Fruit fly (Drosophila melanogaster) whole organism, embryonic: Measurements from ENCODE around the gene CG5139.

ENCODE experiments used
- Bdp1 ChIP-seq: fragments of 200-800 bp; sonication (Bioruptor generic); optimal IDR thresholded peaks from 3 replicates; lab custom pipeline; 2016; ENCODE audit warnings: missing biosample characterization, missing genetic modification characterization
- CG10267 ChIP-seq: fragments of 200-800 bp; sonication (Bioruptor generic); optimal IDR thresholded peaks from 2 replicates; lab custom pipeline; 2018; ENCODE audit warnings: missing biosample characterization, mild to moderate bottlenecking, missing genetic modification characterization, moderate library complexity
- CG11504 ChIP-seq: fragments of 200-800 bp; sonication (Bioruptor generic); optimal IDR thresholded peaks from 3 replicates; lab custom pipeline; 2019; ENCODE audit warnings: missing biosample characterization, mild to moderate bottlenecking, missing genetic modification characterization, moderate library complexity
- CG11696 ChIP-seq: fragments of 200-800 bp; sonication (Bioruptor generic); IDR thresholded peaks from 2 replicates; pipeline ENCODE4 v1.3.6; 2022; ENCODE audit warnings: missing biosample characterization, missing genetic modification characterization
- CG1233 ChIP-seq: fragments of 200-800 bp; sonication (Bioruptor generic); optimal IDR thresholded peaks from 4 replicates; lab custom pipeline; 2018; ENCODE audit warnings: missing biosample characterization, mild to moderate bottlenecking, missing genetic modification characterization
- CG12769 ChIP-seq: fragments of 200-800 bp; sonication (Bioruptor generic); optimal IDR thresholded peaks from 2 replicates; lab custom pipeline; 2019; ENCODE audit warnings: missing biosample characterization, mild to moderate bottlenecking, missing genetic modification characterization, moderate library complexity
- CG14050 ChIP-seq: fragments of 200-800 bp; sonication (Bioruptor generic); IDR thresholded peaks from 3 replicates; pipeline ENCODE4 v1.3.6; 2022; ENCODE audit warnings: missing biosample characterization, missing genetic modification characterization
- CG17328 ChIP-seq: fragments of 200-800 bp; sonication (Bioruptor generic); IDR thresholded peaks from 2 replicates; pipeline ENCODE4 v1.3.6; 2022; ENCODE audit warnings: missing biosample characterization, missing genetic modification characterization
- CG17802 ChIP-seq: fragments of 200-800 bp; sonication (Bioruptor generic); optimal IDR thresholded peaks from 2 replicates; lab custom pipeline; 2018; ENCODE audit warnings: missing biosample characterization, mild to moderate bottlenecking, missing genetic modification characterization, moderate library complexity
- CG2129 ChIP-seq: fragments of 200-800 bp; sonication (Bioruptor generic); IDR thresholded peaks from 2 replicates; pipeline ENCODE4 v1.3.6; 2022; ENCODE audit warnings: missing biosample characterization, missing genetic modification characterization; ENCODE audit not compliant: partially characterized antibody
- CG31365 ChIP-seq: fragments of 200-800 bp; sonication (Bioruptor generic); optimal IDR thresholded peaks from 2 replicates; lab custom pipeline; 2018; ENCODE audit warnings: missing biosample characterization, mild to moderate bottlenecking, missing genetic modification characterization
- CG3281 ChIP-seq: fragments of 200-800 bp; sonication (Bioruptor generic); optimal IDR thresholded peaks from 3 replicates; lab custom pipeline; 2017; ENCODE audit warnings: missing biosample characterization, mild to moderate bottlenecking, missing genetic modification characterization
- CG33213 ChIP-seq: fragments of 200-800 bp; sonication (Bioruptor generic); optimal IDR thresholded peaks from 3 replicates; lab custom pipeline; 2016; ENCODE audit warnings: missing biosample characterization, missing genetic modification characterization
- CG34224 ChIP-seq: fragments of 200-800 bp; sonication (Bioruptor generic); IDR thresholded peaks from 3 replicates; pipeline ENCODE4 v1.3.6; 2022; ENCODE audit warnings: missing biosample characterization, missing genetic modification characterization; ENCODE audit not compliant: partially characterized antibody
- CG5245 ChIP-seq: fragments of 200-800 bp; sonication (Bioruptor generic); optimal IDR thresholded peaks from 3 replicates; lab custom pipeline; 2016; ENCODE audit warnings: missing biosample characterization, missing genetic modification characterization
- CG5953 ChIP-seq: fragments of 200-800 bp; sonication (Bioruptor generic); IDR thresholded peaks from 2 replicates; pipeline ENCODE4 v1.3.6; 2022; ENCODE audit warnings: missing biosample characterization, missing genetic modification characterization
- CG7372 ChIP-seq: fragments of 200-800 bp; sonication (Bioruptor generic); IDR thresholded peaks from 2 replicates; pipeline ENCODE4 v1.3.6; 2022; ENCODE audit warnings: missing biosample characterization, missing genetic modification characterization
- CG7556 ChIP-seq: fragments of 200-800 bp; sonication (Bioruptor generic); optimal IDR thresholded peaks from 2 replicates; lab custom pipeline; 2017; ENCODE audit warnings: missing biosample characterization, mild to moderate bottlenecking, missing genetic modification characterization
- CG9932 ChIP-seq: fragments of 200-800 bp; sonication (Bioruptor generic); IDR thresholded peaks from 2 replicates; pipeline ENCODE4 v1.3.6; 2022; ENCODE audit warnings: missing biosample characterization, missing genetic modification characterization
- CoRest ChIP-seq: fragments of 200-800 bp; sonication (Bioruptor generic); optimal IDR thresholded peaks from 3 replicates; lab custom pipeline; 2018; ENCODE audit warnings: missing biosample characterization, mild to moderate bottlenecking, missing genetic modification characterization, moderate library complexity
- Drgx ChIP-seq: fragments of 200-800 bp; sonication (Bioruptor generic); IDR thresholded peaks from 2 replicates; pipeline ENCODE4 v1.3.6; 2022; ENCODE audit warnings: missing biosample characterization, missing genetic modification characterization
- Ets65A ChIP-seq: fragments of 200-800 bp; sonication (Bioruptor generic); peaks from one replicate; lab custom pipeline; 2016; ENCODE audit warnings: missing biosample characterization, missing genetic modification characterization
- Hmr ChIP-seq: fragments of 200-800 bp; sonication (Bioruptor generic); optimal IDR thresholded peaks from 3 replicates; lab custom pipeline; 2017; ENCODE audit warnings: mild to moderate bottlenecking, missing biosample characterization, missing genetic modification reagents, missing genetic modification characterization
- Hr3 ChIP-seq: fragments of 200-800 bp; sonication (Bioruptor generic); optimal IDR thresholded peaks from 3 replicates; lab custom pipeline; 2016; ENCODE audit warnings: missing biosample characterization, missing genetic modification characterization
- Hsf ChIP-seq: fragments of 200-800 bp; sonication (Bioruptor generic); optimal IDR thresholded peaks from 3 replicates; lab custom pipeline; 2016; ENCODE audit warnings: missing biosample characterization, missing genetic modification characterization
- Lhr ChIP-seq: fragments of 200-800 bp; sonication (Bioruptor generic); optimal IDR thresholded peaks from 3 replicates; lab custom pipeline; 2017; ENCODE audit warnings: mild to moderate bottlenecking, missing biosample characterization, missing genetic modification reagents, missing genetic modification characterization
- Max ChIP-seq: fragments of 200-800 bp; sonication (Bioruptor generic); optimal IDR thresholded peaks from 2 replicates; lab custom pipeline; 2016; ENCODE audit warnings: missing biosample characterization, mild to moderate bottlenecking, missing genetic modification characterization
- Med ChIP-seq: fragments of 200-800 bp; sonication (Bioruptor generic); peaks from one replicate; lab custom pipeline; 2016; ENCODE audit warnings: missing biosample characterization, missing genetic modification characterization, mild to moderate bottlenecking, inconsistent platforms, moderate library complexity
- Poxn ChIP-seq: fragments of 200-800 bp; sonication (Bioruptor generic); IDR thresholded peaks from 2 replicates; pipeline ENCODE4 v1.3.6; 2022; ENCODE audit warnings: missing biosample characterization, missing genetic modification characterization
- Ptx1 ChIP-seq: fragments of 200-800 bp; sonication (Bioruptor generic); IDR thresholded peaks from 2 replicates; pipeline ENCODE4 v1.3.6; 2022; ENCODE audit warnings: missing biosample characterization, missing genetic modification characterization
- aop ChIP-seq: fragments of 200-800 bp; sonication (Bioruptor generic); IDR thresholded peaks from 2 replicates; pipeline ENCODE4 v1.3.6; 2022; ENCODE audit warnings: missing biosample characterization, missing genetic modification characterization
- btn ChIP-seq: fragments of 200-800 bp; sonication (Bioruptor generic); optimal IDR thresholded peaks from 2 replicates; lab custom pipeline; 2016; ENCODE audit warnings: missing biosample characterization, missing genetic modification characterization
- ewg ChIP-seq: fragments of 200-800 bp; sonication (Bioruptor generic); optimal IDR thresholded peaks from 3 replicates; lab custom pipeline; 2017; ENCODE audit warnings: mild to moderate bottlenecking, missing biosample characterization, missing genetic modification reagents, missing genetic modification characterization
- gsb-n ChIP-seq: fragments of 200-800 bp; sonication (Bioruptor generic); optimal IDR thresholded peaks from 3 replicates; lab custom pipeline; 2018; ENCODE audit warnings: missing biosample characterization, mild to moderate bottlenecking, missing genetic modification characterization
- nerfin-2 ChIP-seq: fragments of 200-800 bp; sonication (Bioruptor generic); IDR thresholded peaks from 2 replicates; pipeline ENCODE4 v1.3.6; 2022; ENCODE audit warnings: missing biosample characterization, missing genetic modification characterization; ENCODE audit not compliant: partially characterized antibody
- onecut ChIP-seq: fragments of 200-800 bp; sonication (Bioruptor generic); IDR thresholded peaks from 2 replicates; pipeline ENCODE4 v1.3.6; 2022; ENCODE audit warnings: missing biosample characterization, missing genetic modification characterization
- p53 ChIP-seq: fragments of 200-800 bp; sonication (Bioruptor generic); optimal IDR thresholded peaks from 2 replicates; lab custom pipeline; 2016; ENCODE audit warnings: missing biosample characterization, missing genetic modification characterization
- repo ChIP-seq: fragments of 200-800 bp; sonication (Bioruptor generic); optimal IDR thresholded peaks from 2 replicates; lab custom pipeline; 2016; ENCODE audit warnings: missing biosample characterization, missing genetic modification characterization
- ro ChIP-seq: fragments of 200-800 bp; sonication (Bioruptor generic); IDR thresholded peaks from 2 replicates; pipeline ENCODE4 v1.3.6; 2022; ENCODE audit warnings: missing biosample characterization, missing genetic modification characterization
- row ChIP-seq: fragments of 200-800 bp; sonication (Bioruptor generic); IDR thresholded peaks from 3 replicates; pipeline ENCODE4 v1.3.6; 2022; ENCODE audit warnings: missing biosample characterization, missing genetic modification characterization
- usp ChIP-seq: fragments of >200 bp; optimal IDR thresholded peaks from 2 replicates; lab custom pipeline; 2017; ENCODE audit warnings: missing biosample characterization, missing genetic modification characterization
- zen2 ChIP-seq: fragments of 200-800 bp; sonication (Bioruptor generic); IDR thresholded peaks from 3 replicates; pipeline ENCODE4 v1.3.6; 2022; ENCODE audit warnings: missing biosample characterization, missing genetic modification characterization; ENCODE audit not compliant: partially characterized antibody
- zfh1 ChIP-seq: fragments of 200-800 bp; sonication (Bioruptor generic); IDR thresholded peaks from 3 replicates; pipeline ENCODE4 v1.3.6; 2022; ENCODE audit warnings: missing biosample characterization, missing genetic modification characterization

CG5139 gene

DNA sequence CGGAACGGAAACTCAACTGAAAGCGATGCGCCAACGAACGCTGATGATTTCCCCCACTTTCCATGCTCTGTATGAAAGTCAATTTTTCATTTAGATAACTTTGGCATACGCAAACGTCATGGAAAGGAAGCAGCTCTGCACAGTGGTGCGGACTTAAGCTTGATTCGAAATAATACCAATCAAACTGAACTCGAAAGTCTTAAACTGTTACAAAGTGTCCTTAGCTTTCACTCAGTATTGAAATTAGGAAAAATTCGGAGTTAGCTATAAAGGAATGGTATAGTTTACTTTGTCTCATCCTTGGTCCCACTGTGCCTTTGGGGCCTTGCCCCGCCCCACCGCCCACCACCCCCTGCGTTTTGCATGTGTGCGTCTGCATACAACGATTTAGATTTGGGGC is 8.4 kb upstream of the CG5139 start (continued):
- TF ChIP-seq CoRest (tag; lab: Kevin White, UChicago): peak; percentile 36
- peak; percentile 55 for TF ChIP-seq CG3281 (GFP tag; lab: Kevin White, UChicago)
- peak; percentile 61 for TF ChIP-seq CG11504
- TF ChIP-seq Hmr (GFP tag; lab: Kevin White, UChicago): peak; percentile 84
- TF ChIP-seq onecut (GFP tag; lab: Robert Waterston, UW): peak; percentile 51
- peak; percentile 58; the same call in 2 of the 3 replicates for TF ChIP-seq CG14050 (GFP tag; lab: Robert Waterston, UW)
- TF ChIP-seq ewg (GFP tag; lab: Kevin White, UChicago): peak; percentile 31
- peak; percentile 69 for TF ChIP-seq CG7556
- no peak for TF ChIP-seq Drgx (GFP tag; lab: Robert Waterston, UW)
- TF ChIP-seq CG17328 (GFP tag; lab: Robert Waterston, UW): peak; percentile 46; the same call in 1 of the 2 replicates
- TF ChIP-seq CG7372 (GFP tag; lab: Robert Waterston, UW): peak; percentile 49; the same call in 1 of the 2 replicates
- no peak for TF ChIP-seq Max
- peak; percentile 18 for TF ChIP-seq Hr3
- peak; percentile 63 for TF ChIP-seq Ptx1 (GFP tag; lab: Robert Waterston, UW)
- TF ChIP-seq aop (GFP tag; lab: Robert Waterston, UW): no peak
- TF ChIP-seq zfh1 (GFP tag; lab: Robert Waterston, UW): peak; percentile 50; the same call in 2 of the 3 replicates
- TF ChIP-seq Lhr (GFP tag; lab: Kevin White, UChicago): no peak
- TF ChIP-seq CG12769: peak; percentile 80
- TF ChIP-seq, all 482 proteins: peak for 201

DNA sequence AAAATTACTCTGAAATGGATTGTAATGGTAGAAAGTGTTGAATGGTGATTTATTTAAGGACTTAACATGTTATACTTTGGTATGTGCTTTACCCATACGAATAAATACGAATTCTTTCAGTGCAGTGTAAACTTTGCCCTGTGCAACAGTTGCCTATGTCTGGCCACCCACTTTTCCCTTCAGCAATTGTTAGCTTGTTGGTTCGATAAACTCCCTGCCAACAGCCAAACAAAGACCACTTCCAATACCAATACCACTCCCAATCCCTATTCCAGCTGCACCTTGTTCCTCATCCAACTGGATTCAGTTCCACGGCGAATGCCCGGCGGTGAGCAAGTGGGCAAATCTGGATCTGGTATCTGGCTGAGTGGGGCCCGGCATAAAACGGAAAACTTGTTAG is 4.8 kb upstream of the CG5139 start, which contains the start of gene CG14342:
Gene CG14342, plus strand, starts transcription at position 301 of the 400 bp plus-strand sequence.
- no peak for TF ChIP-seq CG5245
- no peak for TF ChIP-seq CG17802
- no peak for TF ChIP-seq usp (GFP tag; lab: Kevin White, UChicago)
- TF ChIP-seq row: 0 out of 3 replicates have a peak, but pooled peaks have one; percentile 8

DNA sequence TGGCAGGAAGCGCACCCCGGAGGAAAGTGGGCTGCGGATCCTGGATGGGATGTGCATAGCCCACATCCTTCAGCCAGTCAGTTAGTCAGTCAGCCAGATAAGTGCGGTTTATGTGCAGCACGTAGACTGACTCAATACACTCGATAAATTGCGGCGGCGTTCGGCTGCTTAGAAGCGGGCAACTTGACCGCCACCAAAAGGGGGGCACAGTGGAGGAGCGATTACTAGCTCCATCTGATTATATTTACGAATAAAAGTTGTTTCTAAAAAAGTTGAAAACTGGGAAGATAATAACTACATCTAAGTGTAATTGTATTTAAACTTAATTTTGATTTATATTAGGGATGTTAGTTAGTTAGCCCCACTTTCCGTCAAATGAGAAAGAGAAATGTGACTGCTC is 3.4 kb upstream of the CG5139 start:
- no peak for TF ChIP-seq nerfin-2 (GFP tag; lab: Robert Waterston, UW)
- peak; percentile 8; the same call in 1 of the 2 replicates for TF ChIP-seq CG9932 (GFP tag; lab: Robert Waterston, UW)
- no peak for TF ChIP-seq Drgx (GFP tag; lab: Robert Waterston, UW)
- no peak for TF ChIP-seq ro (GFP tag; lab: Robert Waterston, UW)
- TF ChIP-seq repo (GFP tag; lab: Kevin White, UChicago): no peak
- peak; percentile 52 for TF ChIP-seq CG11696
- TF ChIP-seq Hsf (GFP tag; lab: Kevin White, UChicago): no peak
- TF ChIP-seq gsb-n (tag; lab: Kevin White, UChicago): no peak
- TF ChIP-seq Med (GFP tag; lab: Kevin White, UChicago): peak; percentile 15
- no peak for TF ChIP-seq CG2129 (GFP tag; lab: Robert Waterston, UW)
- no peak for TF ChIP-seq Bdp1 (GFP tag; lab: Kevin White, UChicago)
- no peak for TF ChIP-seq CG10267
- peak; percentile 51 for TF ChIP-seq Ets65A (GFP tag; lab: Kevin White, UChicago)
- no peak for TF ChIP-seq p53 (GFP tag; lab: Kevin White, UChicago)
- 0 out of 3 replicates have a peak, but pooled peaks have one; percentile 11 for TF ChIP-seq row
- TF ChIP-seq btn (GFP tag; lab: Kevin White, UChicago): no peak
- no peak for TF ChIP-seq CG1233 (GFP tag; lab: Kevin White, UChicago)
- 0 out of 2 replicates have a peak, but pooled peaks have one; percentile 14 for TF ChIP-seq Poxn (GFP tag; lab: Robert Waterston, UW)
- no peak for TF ChIP-seq CG31365
- TF ChIP-seq CG34224 (GFP tag; lab: Robert Waterston, UW): no peak
- TF ChIP-seq CG33213 (GFP tag; lab: Kevin White, UChicago): no peak
- no peak for TF ChIP-seq zen2
- TF ChIP-seq CG5953: no peak
